Worm (Caenorhabditis elegans): ENCODE data around the gene srw-13.

ce11 chrV:15272263-15272662 is 40.0 kb downstream of the srw-13 start, which contains the start of gene T10H4.4:
- TF ChIP-seq ets-7 (tag; optimal IDR thresholded peaks at IDR 0.05) (no peak), hnd-1 (tag; optimal IDR thresholded peaks at IDR 0.05) (no peak), ama-1 (optimal IDR thresholded peaks at IDR 0.05) (no peak), tbx-37 (GFP tag; conservative IDR thresholded peaks at IDR 0.05) (no peak), tra-4 (tag; optimal IDR thresholded peaks at IDR 0.05) (no peak), flt-1 (GFP tag; IDR thresholded peaks at IDR 0.05) (no peak), tbx-11 (GFP tag; IDR thresholded peaks at IDR 0.05) (no peak), sea-1 (GFP tag; conservative IDR thresholded peaks at IDR 0.05) (no peak), ceh-36 (tag; optimal IDR thresholded peaks at IDR 0.05) (no peak), aly-1 (tag; optimal IDR thresholded peaks at IDR 0.05) (no peak), hmbx-1 (tag; optimal IDR thresholded peaks at IDR 0.05) (no peak), hmg-4 (GFP tag; optimal IDR thresholded peaks at IDR 0.05) (no peak), ceh-13 (GFP tag; optimal IDR thresholded peaks at IDR 0.05) (no peak)
